Fruit fly (Drosophila melanogaster) whole organism, embryonic: ENCODE data around the gene CG5521.

Experiments used
- B-H2 ChIP-seq: fragments of 200-800 bp; sonication (Bioruptor generic); optimal IDR thresholded peaks from 2 replicates; lab custom pipeline; 2018; ENCODE audit warnings: missing biosample characterization, mild to moderate bottlenecking, missing genetic modification characterization
- CG10147 ChIP-seq: fragments of 200-800 bp; sonication (Bioruptor generic); optimal IDR thresholded peaks from 2 replicates; lab custom pipeline; 2019; ENCODE audit warnings: missing biosample characterization, mild to moderate bottlenecking, missing genetic modification characterization, moderate library complexity
- CG10462 ChIP-seq: fragments of 200-800 bp; sonication (Bioruptor generic); optimal IDR thresholded peaks from 2 replicates; lab custom pipeline; 2016; ENCODE audit warnings: missing biosample characterization, missing genetic modification characterization
- CG12071 ChIP-seq: fragments of 200-800 bp; sonication (Bioruptor generic); optimal IDR thresholded peaks from 3 replicates; lab custom pipeline; 2018; ENCODE audit warnings: missing biosample characterization, mild to moderate bottlenecking, missing genetic modification characterization
- CG12219 ChIP-seq: fragments of 200-800 bp; sonication (Bioruptor generic); optimal IDR thresholded peaks from 3 replicates; lab custom pipeline; 2018; ENCODE audit warnings: missing biosample characterization, mild to moderate bottlenecking, missing genetic modification characterization
- CG17186 ChIP-seq: fragments of 200-800 bp; sonication (Bioruptor generic); optimal IDR thresholded peaks from 3 replicates; lab custom pipeline; 2017; ENCODE audit warnings: missing biosample characterization, missing genetic modification reagents, missing genetic modification characterization
- CG17612 ChIP-seq: fragments of 200-800 bp; sonication (Bioruptor generic); IDR thresholded peaks from 2 replicates; pipeline ENCODE4 v1.3.6; 2022; ENCODE audit warnings: missing biosample characterization, missing genetic modification characterization
- CG18262 ChIP-seq: fragments of 200-800 bp; optimal IDR thresholded peaks from 3 replicates; lab custom pipeline; 2019; ENCODE audit warnings: missing biosample characterization, mild to moderate bottlenecking, missing genetic modification characterization, moderate library complexity
- CG2199 ChIP-seq: fragments of 200-800 bp; sonication (Bioruptor generic); IDR thresholded peaks from 3 replicates; pipeline ENCODE4 v1.3.6; 2022; ENCODE audit warnings: missing biosample characterization, missing genetic modification characterization
- CG31224 ChIP-seq: fragments of 200-800 bp; sonication (Bioruptor generic); IDR thresholded peaks from 2 replicates; pipeline ENCODE4 v1.3.6; 2022; ENCODE audit warnings: missing biosample characterization, missing genetic modification characterization
- CG32532 ChIP-seq: fragments of 200-800 bp; sonication (Bioruptor generic); IDR thresholded peaks from 2 replicates; pipeline ENCODE4 v1.3.6; 2022; ENCODE audit warnings: missing biosample characterization, missing genetic modification characterization
- CG3407 ChIP-seq: fragments of 200-800 bp; sonication (Bioruptor generic); optimal IDR thresholded peaks from 2 replicates; lab custom pipeline; 2018; ENCODE audit warnings: missing biosample characterization, mild to moderate bottlenecking, missing genetic modification characterization
- CG34376 ChIP-seq: fragments of 200-800 bp; sonication (Bioruptor generic); optimal IDR thresholded peaks from 2 replicates; lab custom pipeline; 2018; ENCODE audit warnings: missing biosample characterization, mild to moderate bottlenecking, missing genetic modification characterization
- CG6175 ChIP-seq: fragments of 200-800 bp; sonication (Bioruptor generic); IDR thresholded peaks from 3 replicates; pipeline ENCODE4 v1.3.6; 2022; ENCODE audit warnings: missing biosample characterization, missing genetic modification characterization
- CG7271 ChIP-seq: fragments of 200-800 bp; sonication (Bioruptor generic); optimal IDR thresholded peaks from 2 replicates; lab custom pipeline; 2018; ENCODE audit warnings: missing biosample characterization, mild to moderate bottlenecking, missing genetic modification characterization, moderate library complexity
- CG7987 ChIP-seq: fragments of 200-800 bp; sonication (Bioruptor generic); optimal IDR thresholded peaks from 2 replicates; lab custom pipeline; 2018; ENCODE audit warnings: missing biosample characterization, mild to moderate bottlenecking, missing genetic modification characterization, moderate library complexity
- Camta ChIP-seq: fragments of 200-800 bp; sonication (Bioruptor generic); optimal IDR thresholded peaks from 2 replicates; lab custom pipeline; 2016; ENCODE audit warnings: missing biosample characterization, missing genetic modification characterization
- CoRest ChIP-seq: fragments of 200-800 bp; sonication (Bioruptor generic); optimal IDR thresholded peaks from 3 replicates; lab custom pipeline; 2018; ENCODE audit warnings: missing biosample characterization, mild to moderate bottlenecking, missing genetic modification characterization, moderate library complexity
- Dbx ChIP-seq: fragments of 200-800 bp; sonication (Bioruptor generic); IDR thresholded peaks from 3 replicates; pipeline ENCODE4 v1.3.6; 2022; ENCODE audit warnings: missing biosample characterization, missing genetic modification characterization
- E2f2 ChIP-seq: fragments of 200-800 bp; sonication (Bioruptor generic); IDR thresholded peaks from 2 replicates; pipeline ENCODE4 v1.3.6; 2022; ENCODE audit warnings: missing biosample characterization, missing genetic modification characterization
- Ets65A ChIP-seq: fragments of 200-800 bp; sonication (Bioruptor generic); peaks from one replicate; lab custom pipeline; 2016; ENCODE audit warnings: missing biosample characterization, missing genetic modification characterization
- Fer2 ChIP-seq: fragments of 200-800 bp; sonication (Bioruptor generic); optimal IDR thresholded peaks from 2 replicates; lab custom pipeline; 2018; ENCODE audit warnings: missing biosample characterization, mild to moderate bottlenecking, missing genetic modification characterization, moderate library complexity
- HHEX ChIP-seq: fragments of 200-800 bp; sonication (Bioruptor generic); optimal IDR thresholded peaks from 3 replicates; lab custom pipeline; 2017; ENCODE audit warnings: missing biosample characterization, mild to moderate bottlenecking, missing genetic modification characterization, missing genetic modification reagents
- HmgZ ChIP-seq: fragments of 200-800 bp; sonication (Bioruptor generic); optimal IDR thresholded peaks from 2 replicates; lab custom pipeline; 2018; ENCODE audit warnings: missing biosample characterization, mild to moderate bottlenecking, missing genetic modification characterization
- Med ChIP-seq: fragments of 200-800 bp; sonication (Bioruptor generic); peaks from one replicate; lab custom pipeline; 2016; ENCODE audit warnings: missing biosample characterization, missing genetic modification characterization, mild to moderate bottlenecking, inconsistent platforms, moderate library complexity
- Neu2 ChIP-seq: fragments of 200-800 bp; sonication (Bioruptor generic); optimal IDR thresholded peaks from 3 replicates; lab custom pipeline; 2016; ENCODE audit warnings: missing biosample characterization, missing genetic modification characterization, borderline replicate concordance
- Stat92E ChIP-seq, 3 experiments: fragments of >200 bp in 2 of 3; fragments of 200-800 bp in 1 of 3; sonication (Bioruptor generic) in 1 of 3; optimal IDR thresholded peaks; 2 replicates each; lab custom pipeline; 2017 to 2019; ENCODE audit warnings: missing biosample characterization in 3 of 3, missing genetic modification characterization in 3 of 3, mild to moderate bottlenecking in 1 of 3, moderate library complexity in 1 of 3
- YL-1 ChIP-seq: fragments of 200-800 bp; sonication (Bioruptor generic); optimal IDR thresholded peaks from 3 replicates; lab custom pipeline; 2017; ENCODE audit warnings: missing biosample characterization, mild to moderate bottlenecking, missing genetic modification characterization
- abd-A ChIP-seq: fragments of 200-800 bp; sonication (Bioruptor generic); optimal IDR thresholded peaks from 3 replicates; lab custom pipeline; 2019; ENCODE audit warnings: missing biosample characterization, mild to moderate bottlenecking, missing genetic modification characterization, moderate library complexity
- cas ChIP-seq: fragments of 200-800 bp; sonication (Bioruptor generic); IDR thresholded peaks from 2 replicates; pipeline ENCODE4 v1.3.6; 2022; ENCODE audit warnings: missing biosample characterization, missing genetic modification characterization
- crp ChIP-seq, 2 experiments: fragments of 200-800 bp; sonication (Bioruptor generic); optimal IDR thresholded peaks; 2 replicates in 1 of 2; 3 replicates in 1 of 2; lab custom pipeline; 2017; ENCODE audit warnings: missing biosample characterization in 2 of 2, missing genetic modification characterization in 2 of 2, mild to moderate bottlenecking in 1 of 2, moderate library complexity in 1 of 2
- da ChIP-seq: fragments of 200-800 bp; sonication (Bioruptor generic); optimal IDR thresholded peaks from 2 replicates; lab custom pipeline; 2016; ENCODE audit warnings: missing biosample characterization, missing genetic modification characterization
- dm ChIP-seq: fragments of 200-800 bp; sonication (Bioruptor generic); optimal IDR thresholded peaks from 3 replicates; lab custom pipeline; 2016; ENCODE audit warnings: missing biosample characterization, missing genetic modification characterization
- gfzf ChIP-seq: fragments of 200-800 bp; sonication (Bioruptor generic); optimal IDR thresholded peaks from 2 replicates; lab custom pipeline; 2016; ENCODE audit warnings: missing biosample characterization, mild to moderate bottlenecking, missing genetic modification characterization, moderate library complexity
- grn ChIP-seq: fragments of 200-800 bp; sonication (Bioruptor generic); optimal IDR thresholded peaks from 3 replicates; lab custom pipeline; 2017; ENCODE audit warnings: missing biosample characterization, missing genetic modification characterization
- ind ChIP-seq: fragments of 200-800 bp; sonication (Bioruptor generic); optimal IDR thresholded peaks from 3 replicates; lab custom pipeline; 2016; ENCODE audit warnings: missing biosample characterization, missing genetic modification characterization
- insv ChIP-seq, 2 experiments: fragments of 200-800 bp; sonication (Bioruptor generic); optimal IDR thresholded peaks; 3 replicates each; lab custom pipeline; 2016 to 2018; ENCODE audit warnings: missing biosample characterization in 2 of 2, missing genetic modification characterization in 2 of 2
- lbe ChIP-seq: fragments of 200-800 bp; sonication (Bioruptor generic); optimal IDR thresholded peaks from 2 replicates; lab custom pipeline; 2016; ENCODE audit warnings: missing biosample characterization, mild to moderate bottlenecking, missing genetic modification characterization
- onecut ChIP-seq: fragments of 200-800 bp; sonication (Bioruptor generic); IDR thresholded peaks from 2 replicates; pipeline ENCODE4 v1.3.6; 2022; ENCODE audit warnings: missing biosample characterization, missing genetic modification characterization
- sc ChIP-seq, 3 experiments: fragments of >200 bp in 2 of 3; fragments of 200-800 bp in 1 of 3; sonication (Bioruptor generic) in 1 of 3; optimal IDR thresholded peaks; 2 replicates in 2 of 3; 3 replicates in 1 of 3; lab custom pipeline; 2017; ENCODE audit warnings: mild to moderate bottlenecking in 1 of 3, missing biosample characterization in 1 of 3, missing genetic modification characterization in 1 of 3, missing genetic modification reagents in 1 of 3
- sd ChIP-seq: fragments of 200-800 bp; sonication (Bioruptor generic); optimal IDR thresholded peaks from 3 replicates; lab custom pipeline; 2018; ENCODE audit warnings: missing biosample characterization, mild to moderate bottlenecking, missing genetic modification characterization, moderate library complexity
- sens ChIP-seq: fragments of 200-800 bp; sonication (Bioruptor generic); peaks from one replicate; lab custom pipeline; 2016; ENCODE audit warnings: missing biosample characterization, missing genetic modification characterization
- slbo ChIP-seq: fragments of 200-800 bp; sonication (Bioruptor generic); IDR thresholded peaks from 2 replicates; pipeline ENCODE4 v1.3.6; 2022; ENCODE audit warnings: missing biosample characterization, missing genetic modification characterization
- so ChIP-seq: fragments of 200-800 bp; sonication (Bioruptor generic); IDR thresholded peaks from 3 replicates; pipeline ENCODE4 v1.3.6; 2022; ENCODE audit warnings: missing biosample characterization, missing genetic modification characterization
- toy ChIP-seq: fragments of 200-800 bp; sonication (Bioruptor generic); IDR thresholded peaks from 2 replicates; pipeline ENCODE4 v1.3.6; 2022; ENCODE audit warnings: missing biosample characterization, missing genetic modification characterization
- tup ChIP-seq: fragments of 200-800 bp; sonication (Bioruptor generic); optimal IDR thresholded peaks from 2 replicates; lab custom pipeline; 2016; ENCODE audit warnings: missing biosample characterization, mild to moderate bottlenecking, missing genetic modification characterization, moderate library complexity
- unc-4 ChIP-seq: fragments of 200-800 bp; sonication (Bioruptor generic); IDR thresholded peaks from 2 replicates; pipeline ENCODE4 v1.3.6; 2022; ENCODE audit warnings: missing biosample characterization, missing genetic modification characterization; ENCODE audit not compliant: partially characterized antibody
- wek ChIP-seq: fragments of 200-800 bp; sonication (Bioruptor generic); optimal IDR thresholded peaks from 3 replicates; lab custom pipeline; 2018; ENCODE audit warnings: missing biosample characterization, mild to moderate bottlenecking, missing genetic modification characterization, moderate library complexity
- zfh1 ChIP-seq: fragments of 200-800 bp; sonication (Bioruptor generic); IDR thresholded peaks from 3 replicates; pipeline ENCODE4 v1.3.6; 2022; ENCODE audit warnings: missing biosample characterization, missing genetic modification characterization

The CG5521 gene

dm6 chr3R:26978241-26978640, 11.5 kb downstream of the CG5521 start, which contains the start of the genes CG14253 and CG46313 (continued):
- peak; percentile 36 for TF ChIP-seq wek (GFP tag; lab: Kevin White, UChicago)
- TF ChIP-seq Med (GFP tag; lab: Kevin White, UChicago) = peak; percentile 30
- no peak for TF ChIP-seq so (GFP tag; lab: Robert Waterston, UW)
- no peak for TF ChIP-seq CG17186 (GFP tag; lab: Kevin White, UChicago)
- TF ChIP-seq Camta = no peak
- TF ChIP-seq crp (GFP tag; optimal IDR thresholded peaks at IDR 0.05; lab: Kevin White, UChicago) = no peak

DNA sequence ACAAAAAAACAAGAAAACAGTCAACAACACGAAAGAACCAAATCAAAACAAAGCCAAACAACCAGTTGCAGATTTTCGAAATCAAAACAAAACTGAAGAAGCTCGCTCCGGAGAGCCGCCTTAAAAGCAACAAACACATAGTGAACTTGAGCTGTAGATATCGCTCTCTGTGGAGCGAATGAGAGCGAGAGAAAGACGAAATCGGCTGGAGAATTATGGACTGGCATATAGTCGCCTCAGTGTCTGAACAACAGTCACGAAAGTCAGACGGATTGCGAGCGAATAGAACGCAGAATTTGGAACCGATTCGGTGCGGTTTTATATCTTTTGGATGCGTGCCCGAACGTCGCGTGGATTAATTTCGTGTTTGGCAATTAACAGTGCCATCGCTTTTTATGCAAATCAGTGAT, 13.6 kb downstream of the CG5521 start:
- no peak for TF ChIP-seq Fer2 (tag; lab: Kevin White, UChicago)
- TF ChIP-seq CG32532 = peak; percentile 26; the same call in 1 of the 2 replicates
- TF ChIP-seq CG7271 (tag; lab: Kevin White, UChicago) = no peak
- TF ChIP-seq sd = peak; percentile 74
- no peak for TF ChIP-seq zfh1
- peak; percentile 1 for TF ChIP-seq HmgZ (tag; lab: Kevin White, UChicago)
- no peak for TF ChIP-seq ind (GFP tag; lab: Kevin White, UChicago)
- no peak for TF ChIP-seq gfzf (GFP tag; lab: Kevin White, UChicago)
- peak; percentile 53; the same call in 2 of the 3 replicates for TF ChIP-seq Dbx
- TF ChIP-seq Neu2 (GFP tag; lab: Kevin White, UChicago) = no peak
- TF ChIP-seq slbo (GFP tag; lab: Robert Waterston, UW) = peak; percentile 35
- peak; percentile 47 for TF ChIP-seq CG7987 (GFP tag; lab: Kevin White, UChicago)
- TF ChIP-seq YL-1 (GFP tag; lab: Kevin White, UChicago) = no peak
- TF ChIP-seq B-H2 (GFP tag; lab: Kevin White, UChicago) = peak; percentile 30
- TF ChIP-seq da (GFP tag; lab: Kevin White, UChicago) = no peak
- TF ChIP-seq CG12071 (GFP tag; lab: Kevin White, UChicago) = peak; percentile 34
- TF ChIP-seq E2f2 = no peak
- TF ChIP-seq CG31224 (GFP tag; lab: Robert Waterston, UW) = no peak
- no peak for TF ChIP-seq CoRest (tag; lab: Kevin White, UChicago)
- no peak for TF ChIP-seq tup
- TF ChIP-seq dm (GFP tag; lab: Kevin White, UChicago) = no peak
- TF ChIP-seq sc (optimal IDR thresholded peaks at IDR 0.05; lab: Kevin White, UChicago) = no peak
- no peak for TF ChIP-seq sc (GFP tag; optimal IDR thresholded peaks at IDR 0.05; lab: Kevin White, UChicago)
- TF ChIP-seq cas (GFP tag; lab: Robert Waterston, UW) = no peak
- TF ChIP-seq onecut (GFP tag; lab: Robert Waterston, UW) = no peak
- TF ChIP-seq Stat92E (GFP tag; optimal IDR thresholded peaks at IDR 0.05; lab: Kevin White, UChicago) = no peak
- no peak for TF ChIP-seq insv (GFP tag; optimal IDR thresholded peaks at IDR 0.05; lab: Kevin White, UChicago)
- TF ChIP-seq lbe (GFP tag; lab: Kevin White, UChicago) = peak; percentile 32
- no peak for TF ChIP-seq HHEX
- TF ChIP-seq CG3407 (GFP tag; lab: Kevin White, UChicago) = no peak
- no peak for TF ChIP-seq grn (GFP tag; lab: Kevin White, UChicago)
- no peak for TF ChIP-seq CG17612 (GFP tag; lab: Robert Waterston, UW)
- TF ChIP-seq CG10147 = no peak
- no peak for TF ChIP-seq Ets65A (GFP tag; lab: Kevin White, UChicago)
- 0 out of 3 replicates have a peak, but pooled peaks have one; percentile 52 for TF ChIP-seq CG2199 (GFP tag; lab: Robert Waterston, UW)
- no peak for TF ChIP-seq CG18262 (tag; lab: Kevin White, UChicago)
- TF ChIP-seq sens (GFP tag; lab: Kevin White, UChicago) = peak; percentile 56
- peak; percentile 57 for TF ChIP-seq abd-A (tag; lab: Kevin White, UChicago)
- TF ChIP-seq CG34376 = peak; percentile 66
- no peak for TF ChIP-seq toy
- no peak for TF ChIP-seq CG10462 (GFP tag; lab: Kevin White, UChicago)
- TF ChIP-seq CG12219 = no peak
- TF ChIP-seq unc-4 = peak; percentile 52
- TF ChIP-seq CG6175 = no peak
